Fruit fly (Drosophila melanogaster) whole organism, prepupa: Measurements from ENCODE around the gene CG7126.
A peak's percentile ranks its signal among the peaks of the same experiment; 100 is the strongest.

Experiments used
- Blimp-1 ChIP-seq: fragments of 200-800 bp; sonication (Bioruptor generic); optimal IDR thresholded peaks from 3 replicates; lab custom pipeline; 2017; ENCODE audit warnings: missing biosample characterization, missing genetic modification characterization, mild to moderate bottlenecking, moderate library complexity, missing genetic modification reagents
- CG10631 ChIP-seq: fragments of 200-800 bp; sonication (Bioruptor generic); optimal IDR thresholded peaks from 2 replicates; lab custom pipeline; 2016; ENCODE audit warnings: missing biosample characterization, missing genetic modification characterization
- CG11294 ChIP-seq: fragments of 200-800 bp; sonication (Bioruptor generic); IDR thresholded peaks from 2 replicates; pipeline ENCODE4 v1.3.6; 2022; ENCODE audit warnings: missing biosample characterization, missing genetic modification characterization
- CG11762 ChIP-seq: fragments of 200-800 bp; sonication (Bioruptor generic); optimal IDR thresholded peaks from 3 replicates; lab custom pipeline; 2016; ENCODE audit warnings: missing biosample characterization, missing genetic modification characterization; ENCODE audit not compliant: insufficient read depth
- CG11902 ChIP-seq: fragments of 200-800 bp; sonication (Bioruptor generic); optimal IDR thresholded peaks from 3 replicates; lab custom pipeline; 2016; ENCODE audit warnings: missing biosample characterization, missing genetic modification characterization
- CG16779 ChIP-seq: fragments of 200-800 bp; sonication (Bioruptor generic); optimal IDR thresholded peaks from 3 replicates; lab custom pipeline; 2017; ENCODE audit warnings: missing biosample characterization, mild to moderate bottlenecking, missing genetic modification characterization
- CG3032 ChIP-seq: fragments of 200-800 bp; optimal IDR thresholded peaks from 2 replicates; lab custom pipeline; 2019; ENCODE audit warnings: missing biosample characterization, mild to moderate bottlenecking, missing genetic modification characterization, moderate library complexity
- CG32006 ChIP-seq: fragments of 200-800 bp; sonication (Bioruptor generic); optimal IDR thresholded peaks from 3 replicates; lab custom pipeline; 2017; ENCODE audit warnings: missing biosample characterization, mild to moderate bottlenecking, missing genetic modification characterization
- CG4318 ChIP-seq: fragments of 200-800 bp; sonication (Bioruptor generic); optimal IDR thresholded peaks from 3 replicates; lab custom pipeline; 2017; ENCODE audit warnings: missing biosample characterization, mild to moderate bottlenecking, missing genetic modification characterization
- CG6792 ChIP-seq: fragments of 200-800 bp; sonication (Bioruptor generic); optimal IDR thresholded peaks from 3 replicates; lab custom pipeline; 2016; ENCODE audit warnings: missing biosample characterization, missing genetic modification characterization
- CG6854 ChIP-seq: fragments of 200-800 bp; sonication (Bioruptor generic); optimal IDR thresholded peaks from 2 replicates; lab custom pipeline; 2017; ENCODE audit warnings: missing biosample characterization, mild to moderate bottlenecking, missing genetic modification characterization
- CG7368 ChIP-seq: fragments of 200-800 bp; sonication (Bioruptor generic); optimal IDR thresholded peaks from 3 replicates; lab custom pipeline; 2016; ENCODE audit warnings: missing biosample characterization, missing genetic modification characterization
- CG8119 ChIP-seq: fragments of 200-800 bp; sonication (Bioruptor generic); IDR thresholded peaks from 3 replicates; pipeline ENCODE4 v1.3.6; 2022; ENCODE audit warnings: missing biosample characterization, missing genetic modification characterization
- CG8319 ChIP-seq: fragments of 200-800 bp; sonication (Bioruptor generic); optimal IDR thresholded peaks from 3 replicates; lab custom pipeline; 2016; ENCODE audit warnings: missing biosample characterization, missing genetic modification characterization
- Eip75B ChIP-seq: fragments of 200-800 bp; sonication (Bioruptor generic); optimal IDR thresholded peaks from 3 replicates; lab custom pipeline; 2016; ENCODE audit warnings: missing biosample characterization, missing genetic modification characterization
- Eip78C ChIP-seq: fragments of 200-800 bp; sonication (Bioruptor generic); peaks from one replicate; lab custom pipeline; 2016; ENCODE audit warnings: missing biosample characterization, missing genetic modification characterization
- Eip93F ChIP-seq: fragments of 200-800 bp; sonication (Bioruptor generic); optimal IDR thresholded peaks from 2 replicates; lab custom pipeline; 2016; ENCODE audit warnings: missing biosample characterization, mild to moderate bottlenecking, missing genetic modification characterization
- Ets96B ChIP-seq: fragments of 200-800 bp; optimal IDR thresholded peaks from 2 replicates; lab custom pipeline; 2019; ENCODE audit warnings: missing biosample characterization, mild to moderate bottlenecking, missing genetic modification characterization, moderate library complexity
- Smox ChIP-seq: fragments of 200-800 bp; sonication (Bioruptor generic); optimal IDR thresholded peaks from 3 replicates; lab custom pipeline; 2016; ENCODE audit warnings: missing biosample characterization, missing genetic modification characterization
- Sox102F ChIP-seq: fragments of 200-800 bp; sonication (Bioruptor generic); optimal IDR thresholded peaks from 2 replicates; lab custom pipeline; 2016; ENCODE audit warnings: missing biosample characterization, mild to moderate bottlenecking, missing genetic modification characterization
- Sox14 ChIP-seq: fragments of 200-800 bp; sonication (Bioruptor generic); optimal IDR thresholded peaks from 3 replicates; lab custom pipeline; 2016; ENCODE audit warnings: missing biosample characterization, missing genetic modification characterization
- Sox15 ChIP-seq: fragments of 200-800 bp; sonication (Bioruptor generic); optimal IDR thresholded peaks from 3 replicates; lab custom pipeline; 2016; ENCODE audit warnings: missing biosample characterization, missing genetic modification characterization
- achi ChIP-seq: fragments of 200-800 bp; sonication (Bioruptor generic); optimal IDR thresholded peaks from 3 replicates; lab custom pipeline; 2016; ENCODE audit warnings: missing biosample characterization, missing genetic modification characterization
- cyc ChIP-seq: fragments of 200-800 bp; sonication (Bioruptor generic); optimal IDR thresholded peaks from 3 replicates; lab custom pipeline; 2016; ENCODE audit warnings: missing biosample characterization, missing genetic modification characterization
- dsx ChIP-seq: fragments of 200-800 bp; optimal IDR thresholded peaks from 3 replicates; lab custom pipeline; 2019; ENCODE audit warnings: missing biosample characterization, mild to moderate bottlenecking, missing genetic modification characterization, moderate library complexity; ENCODE audit not compliant: poor library complexity, severe bottlenecking
- eg ChIP-seq: fragments of 200-800 bp; sonication (Bioruptor generic); IDR thresholded peaks from 3 replicates; pipeline ENCODE4 v1.3.6; 2022; ENCODE audit warnings: missing biosample characterization, missing genetic modification characterization
- fd59A ChIP-seq: fragments of 200-800 bp; sonication (Bioruptor generic); optimal IDR thresholded peaks from 2 replicates; lab custom pipeline; 2017; ENCODE audit warnings: missing biosample characterization, mild to moderate bottlenecking, missing genetic modification characterization, missing genetic modification reagents
- fd85E ChIP-seq: fragments of 200-800 bp; sonication (Bioruptor generic); optimal IDR thresholded peaks from 3 replicates; lab custom pipeline; 2016; ENCODE audit warnings: missing biosample characterization, missing genetic modification characterization
- lz ChIP-seq: fragments of 200-800 bp; sonication (Bioruptor generic); optimal IDR thresholded peaks from 3 replicates; lab custom pipeline; 2016; ENCODE audit warnings: missing biosample characterization, missing genetic modification characterization
- pdm3 ChIP-seq: fragments of 200-800 bp; sonication (Bioruptor generic); optimal IDR thresholded peaks from 3 replicates; lab custom pipeline; 2016; ENCODE audit warnings: missing biosample characterization, missing genetic modification characterization
- salr ChIP-seq, 2 experiments: fragments of 200-800 bp; sonication (Bioruptor generic); optimal IDR thresholded peaks; 3 replicates each; lab custom pipeline; 2016 to 2018; ENCODE audit warnings: missing biosample characterization in 2 of 2, missing genetic modification characterization in 2 of 2, mild to moderate bottlenecking in 1 of 2
- spab ChIP-seq: fragments of 200-800 bp; sonication (Bioruptor generic); optimal IDR thresholded peaks from 2 replicates; lab custom pipeline; 2017; ENCODE audit warnings: missing biosample characterization, mild to moderate bottlenecking, missing genetic modification characterization, missing genetic modification reagents
- ss ChIP-seq, 2 experiments: fragments of 200-800 bp; sonication (Bioruptor generic); optimal IDR thresholded peaks; 2 replicates in 1 of 2; 3 replicates in 1 of 2; lab custom pipeline; 2017 to 2018; ENCODE audit warnings: mild to moderate bottlenecking in 2 of 2, missing biosample characterization in 2 of 2, missing genetic modification characterization in 2 of 2, moderate library complexity in 1 of 2
- svp ChIP-seq: fragments of 200-800 bp; sonication (Bioruptor generic); peaks from one replicate; lab custom pipeline; 2016; ENCODE audit warnings: missing biosample characterization, missing genetic modification characterization
- topi ChIP-seq: fragments of 200-800 bp; sonication (Bioruptor generic); optimal IDR thresholded peaks from 3 replicates; lab custom pipeline; 2016; ENCODE audit warnings: missing biosample characterization, missing genetic modification characterization
- vri ChIP-seq: fragments of 200-800 bp; sonication (Bioruptor generic); optimal IDR thresholded peaks from 3 replicates; lab custom pipeline; 2016; ENCODE audit warnings: missing biosample characterization, mild to moderate bottlenecking, missing genetic modification characterization

Gene CG7126

dm6 chr3R:18292371-18292770 is 10.3 kb downstream of the CG7126 start:
- no peak for TF ChIP-seq Sox15
- peak; percentile 32 for TF ChIP-seq Eip78C (GFP tag; lab: Kevin White, UChicago)
- TF ChIP-seq salr (GFP tag; optimal IDR thresholded peaks at IDR 0.05; lab: Kevin White, UChicago): no peak
- TF ChIP-seq Eip75B (GFP tag; lab: Kevin White, UChicago): no peak
- TF ChIP-seq CG8119 (GFP tag; lab: Robert Waterston, UW): no peak
- no peak for TF ChIP-seq CG11902 (GFP tag; lab: Kevin White, UChicago)
- TF ChIP-seq Ets96B (tag; lab: Kevin White, UChicago): no peak
- no peak for TF ChIP-seq fd85E (GFP tag; lab: Kevin White, UChicago)
- no peak for TF ChIP-seq CG11294 (GFP tag; lab: Robert Waterston, UW)
- TF ChIP-seq svp (GFP tag; lab: Kevin White, UChicago): peak; percentile 73
- TF ChIP-seq vri (GFP tag; lab: Kevin White, UChicago): peak; percentile 66
- no peak for TF ChIP-seq eg (GFP tag; lab: Robert Waterston, UW)
- no peak for TF ChIP-seq Blimp-1
- TF ChIP-seq topi (GFP tag; lab: Kevin White, UChicago): no peak

- TF ChIP-seq CG11294 (GFP tag; lab: Robert Waterston, UW) (no peak), Ets96B (tag; lab: Kevin White, UChicago) (no peak), dsx (GFP tag; lab: Kevin White, UChicago) (no peak), spab (GFP tag; lab: Kevin White, UChicago) (no peak), pdm3 (no peak), CG8319 (no peak), vri (GFP tag; lab: Kevin White, UChicago) (no peak), CG10631 (GFP tag; lab: Kevin White, UChicago) (no peak), svp (GFP tag; lab: Kevin White, UChicago) (peak; percentile 69)
- TF ChIP-seq, all 60 proteins: peak for 1
These were observed 10.8 kb downstream of the CG7126 start for dm6 chr3R:18291831-18292230.

- TF ChIP-seq Eip93F (GFP tag; lab: Kevin White, UChicago) (no peak), CG6854 (GFP tag; lab: Kevin White, UChicago) (no peak), CG8319 (no peak), fd59A (no peak), Sox102F (no peak), CG32006 (no peak), lz (GFP tag; lab: Kevin White, UChicago) (no peak), cyc (no peak), Sox14 (no peak), CG7368 (no peak), vri (GFP tag; lab: Kevin White, UChicago) (no peak), Smox (GFP tag; lab: Kevin White, UChicago) (no peak), CG11762 (no peak), CG3032 (no peak), CG16779 (tag; lab: Kevin White, UChicago) (no peak), CG4318 (GFP tag; lab: Kevin White, UChicago) (no peak), spab (GFP tag; lab: Kevin White, UChicago) (no peak), CG11902 (GFP tag; lab: Kevin White, UChicago) (no peak)
These were observed 14.0 kb downstream of the CG7126 start, which contains the start of gene CG7131 for dm6 chr3R:18288677-18289076. Gene CG7131, minus strand, starts transcription at chr3R:18288777.

- TF ChIP-seq CG10631 (GFP tag; lab: Kevin White, UChicago): no peak
- no peak for TF ChIP-seq CG6792
- peak; percentile 35 for TF ChIP-seq svp (GFP tag; lab: Kevin White, UChicago)
- no peak for TF ChIP-seq achi
- no peak for TF ChIP-seq ss (GFP tag; optimal IDR thresholded peaks at IDR 0.05; lab: Kevin White, UChicago)
- TF ChIP-seq, all 60 proteins: peak for 1
These were observed 19.2 kb downstream of the CG7126 start, which contains the start of the genes CG14312 and CG8064 for dm6 chr3R:18283441-18283840. Gene CG14312, minus strand, starts transcription at chr3R:18283528. Gene CG8064, plus strand, starts transcription at chr3R:18283660.
